Worm (Caenorhabditis elegans): Measurements from ENCODE around the gene sma-2.

The sma-2 gene

DNA sequence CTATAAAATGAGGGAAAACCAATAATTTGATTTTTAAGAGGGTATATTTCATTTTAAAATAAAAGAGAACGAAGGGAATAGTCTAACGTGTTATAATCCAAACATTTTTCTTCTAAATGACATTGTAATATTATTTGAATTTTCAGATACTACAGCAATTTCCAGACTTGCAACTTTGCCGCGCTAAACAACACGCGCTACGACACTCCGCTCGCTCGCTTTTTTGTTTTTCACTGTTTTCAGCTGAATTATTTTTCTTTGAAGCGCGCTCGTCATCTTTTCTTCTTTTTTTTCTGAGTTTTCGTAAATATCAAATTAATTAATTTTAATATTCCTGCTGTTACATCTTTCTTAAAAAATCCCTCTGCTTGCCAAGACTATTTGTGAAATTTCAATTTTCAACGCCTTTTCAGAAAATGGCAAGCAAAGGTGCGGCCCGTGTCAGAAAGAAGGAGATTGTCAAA, 32.2 kb upstream of the sma-2 start, which contains the start of gene mrpl-11:
Gene mrpl-11 (plus strand): TSS at position 414 of the 464 bp plus-strand sequence.
- no peak for TF ChIP-seq cebp-1 (GFP tag; IDR thresholded peaks at IDR 0.05)
- no peak for TF ChIP-seq cebp-1 (tag; optimal IDR thresholded peaks at IDR 0.05)
- TF ChIP-seq hmg-20 (GFP tag; IDR thresholded peaks at IDR 0.05), result no peak
- peak; percentile 93 for TF ChIP-seq madf-6 (GFP tag; IDR thresholded peaks at IDR 0.05)
- TF ChIP-seq F23B12.7 (tag; optimal IDR thresholded peaks at IDR 0.05; ENCODE audit: insufficient read depth), result peak; percentile 5
- TF ChIP-seq xnd-1 (tag; optimal IDR thresholded peaks at IDR 0.05), result peak; percentile 63
- peak; percentile 8 for TF ChIP-seq efl-1 (GFP tag; optimal IDR thresholded peaks at IDR 0.05)
- peak; percentile 72 for TF ChIP-seq madf-8 (GFP tag; conservative IDR thresholded peaks at IDR 0.05)
- TF ChIP-seq attf-3 (GFP tag; conservative IDR thresholded peaks at IDR 0.05), result peak; percentile 96

DNA sequence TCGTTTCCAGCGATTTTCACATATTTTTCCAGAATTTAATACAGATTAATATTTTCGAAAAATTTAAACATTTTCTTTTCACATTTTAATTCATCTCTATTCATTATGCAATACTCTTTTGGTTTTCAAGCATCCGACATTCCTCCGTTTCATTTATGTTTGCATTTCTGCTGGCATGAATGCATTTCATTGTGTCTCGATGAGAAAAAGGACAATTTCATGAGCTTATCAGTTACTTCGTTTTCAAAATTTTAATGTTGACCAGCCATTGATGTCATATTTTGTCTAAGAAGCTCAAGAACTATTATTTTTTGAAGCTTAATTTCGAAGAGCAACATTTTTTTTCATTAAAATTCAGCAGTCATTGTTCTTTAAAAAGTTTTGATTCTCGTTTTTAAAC, 30.9 kb upstream of the sma-2 start:
- TF ChIP-seq madf-6 (GFP tag; IDR thresholded peaks at IDR 0.05) (0 out of 2 replicates have a peak, but pooled peaks have one; percentile 11), nhr-90 (tag; optimal IDR thresholded peaks at IDR 0.05) (no peak), lin-35 (GFP tag; optimal IDR thresholded peaks at IDR 0.05) (no peak), fkh-3 (tag; optimal IDR thresholded peaks at IDR 0.05) (no peak), nhr-80 (tag; optimal IDR thresholded peaks at IDR 0.05) (peak; percentile 30), F22D6.2 (tag; optimal IDR thresholded peaks at IDR 0.05) (no peak), F33H1.4 (GFP tag; IDR thresholded peaks at IDR 0.05) (no peak), mcd-1 (GFP tag; IDR thresholded peaks at IDR 0.05) (no peak), attf-3 (GFP tag; conservative IDR thresholded peaks at IDR 0.05) (no peak), aptf-2 (GFP tag; conservative IDR thresholded peaks at IDR 0.05) (no peak)

DNA sequence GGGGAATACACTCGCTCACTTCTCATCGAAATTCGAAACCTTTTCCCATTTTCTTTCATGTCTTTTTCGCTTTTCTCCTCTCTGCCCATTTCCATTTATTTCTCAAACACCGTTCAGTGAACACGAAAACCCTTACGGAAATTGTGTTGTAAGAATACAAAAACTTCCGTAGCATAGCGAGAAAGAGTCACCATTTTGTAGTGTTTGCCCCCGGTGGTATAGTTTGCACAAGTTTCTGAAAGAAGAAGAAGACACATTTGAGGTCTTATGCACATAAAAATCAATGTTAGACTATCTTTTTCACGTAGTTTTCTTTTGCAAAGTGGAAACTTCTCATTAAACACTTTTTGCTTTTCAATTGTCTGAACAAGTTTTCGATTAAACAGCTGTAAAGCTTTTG, 30.4 kb upstream of the sma-2 start:
- TF ChIP-seq egrh-3 (GFP tag; IDR thresholded peaks at IDR 0.05), result no peak
- no peak for TF ChIP-seq let-526 (GFP tag; IDR thresholded peaks at IDR 0.05)
- TF ChIP-seq Y56A3A.18 (GFP tag; IDR thresholded peaks at IDR 0.05), result no peak

DNA sequence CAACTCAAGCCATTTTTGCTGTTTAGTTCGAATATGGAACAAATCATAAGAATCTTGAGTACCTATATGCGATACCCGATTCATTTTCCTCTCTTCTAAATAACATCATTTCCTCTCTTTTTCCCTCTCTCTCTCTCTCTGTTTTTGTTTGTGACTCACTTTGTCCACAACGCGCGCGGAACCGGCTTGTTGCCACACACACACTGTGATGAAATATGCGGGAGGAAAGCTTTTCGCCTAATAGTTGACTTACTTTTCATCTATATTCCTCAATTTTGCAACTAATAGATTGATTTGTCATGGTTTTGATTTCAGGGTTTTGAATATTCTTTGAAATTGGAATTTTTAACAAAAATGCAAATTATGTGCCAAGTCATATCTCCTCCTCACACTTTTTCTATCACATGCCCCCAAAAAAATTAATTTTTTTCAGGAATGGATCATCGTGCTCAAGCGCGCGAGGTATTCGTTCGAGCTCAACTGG, 29.7 kb upstream of the sma-2 start, which contains the start of gene hipr-1:
Gene hipr-1 (plus strand): TSS at position 434 of the 484 bp plus-strand sequence.
- TF ChIP-seq lin-54 (GFP tag; optimal IDR thresholded peaks at IDR 0.05) (no peak), pbrm-1 (GFP tag; IDR thresholded peaks at IDR 0.05) (no peak), mcd-1 (GFP tag; IDR thresholded peaks at IDR 0.05) (no peak), F55B11.4 (tag; optimal IDR thresholded peaks at IDR 0.05; ENCODE audit: borderline replicate concordance, insufficient read depth) (no peak), efl-1 (GFP tag; optimal IDR thresholded peaks at IDR 0.05) (no peak), rcor-1 (GFP tag; IDR thresholded peaks at IDR 0.05) (no peak), ceh-100 (GFP tag; IDR thresholded peaks at IDR 0.05) (no peak), lsy-27 (tag; optimal IDR thresholded peaks at IDR 0.05; ENCODE audit: borderline replicate concordance, insufficient read depth) (no peak), dpl-1 (GFP tag; optimal IDR thresholded peaks at IDR 0.05) (no peak), pha-4 (tag; optimal IDR thresholded peaks at IDR 0.05) (no peak), rec-8 (tag; optimal IDR thresholded peaks at IDR 0.05) (no peak), tbx-9 (tag; optimal IDR thresholded peaks at IDR 0.05; ENCODE audit: borderline replicate concordance) (no peak), gei-17 (GFP tag; optimal IDR thresholded peaks at IDR 0.05) (no peak), akir-1 (GFP tag; optimal IDR thresholded peaks at IDR 0.05) (no peak), atf-7 (tag; optimal IDR thresholded peaks at IDR 0.05) (no peak), mxl-1 (tag; optimal IDR thresholded peaks at IDR 0.05) (no peak), hlh-26 (GFP tag; conservative IDR thresholded peaks at IDR 0.05) (no peak)

Measured in whole organism, young adult.